Fruit fly (Drosophila melanogaster) whole organism, embryonic: ENCODE measurements around the gene Jhbp16.
A peak's percentile ranks its signal among the peaks of the same experiment; 100 is the strongest.

ENCODE experiments used
- Adf1 ChIP-seq: fragments of 200-800 bp; sonication (Bioruptor generic); IDR thresholded peaks from 2 replicates; pipeline ENCODE4 v1.3.6; 2022; ENCODE audit warnings: missing biosample characterization, missing genetic modification characterization
- CG10209 ChIP-seq: fragments of 200-800 bp; sonication (Bioruptor generic); optimal IDR thresholded peaks from 3 replicates; lab custom pipeline; 2017; ENCODE audit warnings: missing biosample characterization, mild to moderate bottlenecking, missing genetic modification characterization, missing genetic modification reagents
- CG10654 ChIP-seq: fragments of 200-800 bp; sonication (Bioruptor generic); optimal IDR thresholded peaks from 2 replicates; lab custom pipeline; 2016; ENCODE audit warnings: missing biosample characterization, missing genetic modification characterization
- CG12659 ChIP-seq: fragments of 200-800 bp; sonication (Bioruptor generic); optimal IDR thresholded peaks from 3 replicates; lab custom pipeline; 2017; ENCODE audit warnings: mild to moderate bottlenecking, missing biosample characterization, missing genetic modification reagents, missing genetic modification characterization
- CG13123 ChIP-seq: fragments of 200-800 bp; sonication (Bioruptor generic); optimal IDR thresholded peaks from 2 replicates; lab custom pipeline; 2016; ENCODE audit warnings: missing biosample characterization, missing genetic modification characterization
- CG13624 ChIP-seq: fragments of 200-800 bp; sonication (Bioruptor generic); optimal IDR thresholded peaks from 2 replicates; lab custom pipeline; 2016; ENCODE audit warnings: missing biosample characterization, missing genetic modification characterization
- CG15514 ChIP-seq: fragments of 200-800 bp; sonication (Bioruptor generic); optimal IDR thresholded peaks from 3 replicates; lab custom pipeline; 2017; ENCODE audit warnings: missing biosample characterization, missing genetic modification characterization, mild to moderate bottlenecking, moderate library complexity, missing genetic modification reagents
- CG15601 ChIP-seq: fragments of 200-800 bp; sonication (Bioruptor generic); optimal IDR thresholded peaks from 3 replicates; lab custom pipeline; 2019; ENCODE audit warnings: missing biosample characterization, mild to moderate bottlenecking, missing genetic modification characterization, moderate library complexity
- CG1647 ChIP-seq: fragments of 200-800 bp; sonication (Bioruptor generic); optimal IDR thresholded peaks from 3 replicates; lab custom pipeline; 2016; ENCODE audit warnings: missing biosample characterization, missing genetic modification characterization
- CG17385 ChIP-seq: fragments of 200-800 bp; sonication (Bioruptor generic); optimal IDR thresholded peaks from 3 replicates; lab custom pipeline; 2018; ENCODE audit warnings: missing biosample characterization, mild to moderate bottlenecking, missing genetic modification characterization
- CG1792 ChIP-seq: fragments of 200-800 bp; sonication (Bioruptor generic); optimal IDR thresholded peaks from 2 replicates; lab custom pipeline; 2016; ENCODE audit warnings: missing biosample characterization, missing genetic modification characterization
- CG3163 ChIP-seq: fragments of 200-800 bp; sonication (Bioruptor generic); optimal IDR thresholded peaks from 3 replicates; lab custom pipeline; 2016; ENCODE audit warnings: missing biosample characterization, missing genetic modification characterization
- CG3281 ChIP-seq: fragments of 200-800 bp; sonication (Bioruptor generic); optimal IDR thresholded peaks from 3 replicates; lab custom pipeline; 2017; ENCODE audit warnings: missing biosample characterization, mild to moderate bottlenecking, missing genetic modification characterization
- CG3995 ChIP-seq: fragments of 200-800 bp; sonication (Bioruptor generic); optimal IDR thresholded peaks from 3 replicates; lab custom pipeline; 2016; ENCODE audit warnings: missing biosample characterization, missing genetic modification characterization
- CG6854 ChIP-seq: fragments of 200-800 bp; sonication (Bioruptor generic); optimal IDR thresholded peaks from 3 replicates; lab custom pipeline; 2017; ENCODE audit warnings: missing biosample characterization, mild to moderate bottlenecking, missing genetic modification characterization
- CG7928 ChIP-seq: fragments of 200-800 bp; sonication (Bioruptor generic); optimal IDR thresholded peaks from 2 replicates; lab custom pipeline; 2017; ENCODE audit warnings: missing biosample characterization, mild to moderate bottlenecking, missing genetic modification characterization
- CG8281 ChIP-seq: fragments of 200-800 bp; sonication (Bioruptor generic); optimal IDR thresholded peaks from 2 replicates; lab custom pipeline; 2018; ENCODE audit warnings: missing biosample characterization, mild to moderate bottlenecking, missing genetic modification characterization, moderate library complexity
- CG8944 ChIP-seq: fragments of 200-800 bp; sonication (Bioruptor generic); optimal IDR thresholded peaks from 3 replicates; lab custom pipeline; 2016; ENCODE audit warnings: missing biosample characterization, missing genetic modification characterization
- CG9437 ChIP-seq: fragments of 200-800 bp; sonication (Bioruptor generic); optimal IDR thresholded peaks from 2 replicates; lab custom pipeline; 2018; ENCODE audit warnings: missing biosample characterization, mild to moderate bottlenecking, missing genetic modification characterization
- CG9727 ChIP-seq: fragments of 200-800 bp; sonication (Bioruptor generic); optimal IDR thresholded peaks from 3 replicates; lab custom pipeline; 2017; ENCODE audit warnings: missing biosample characterization, mild to moderate bottlenecking, missing genetic modification characterization
- D19A ChIP-seq: fragments of 200-800 bp; optimal IDR thresholded peaks from 3 replicates; lab custom pipeline; 2019; ENCODE audit warnings: missing biosample characterization, mild to moderate bottlenecking, missing genetic modification characterization, moderate library complexity
- Eip74EF ChIP-seq, 2 experiments: fragments of 200-800 bp in 1 of 2; fragments of >200 bp in 1 of 2; sonication (Bioruptor generic) in 1 of 2; optimal IDR thresholded peaks; 2 replicates each; lab custom pipeline; 2017 to 2019; ENCODE audit warnings: missing biosample characterization in 2 of 2, missing genetic modification characterization in 2 of 2, mild to moderate bottlenecking in 1 of 2, moderate library complexity in 1 of 2
- Ets65A ChIP-seq: fragments of 200-800 bp; sonication (Bioruptor generic); peaks from one replicate; lab custom pipeline; 2016; ENCODE audit warnings: missing biosample characterization, missing genetic modification characterization
- HmgZ ChIP-seq: fragments of 200-800 bp; sonication (Bioruptor generic); optimal IDR thresholded peaks from 2 replicates; lab custom pipeline; 2018; ENCODE audit warnings: missing biosample characterization, mild to moderate bottlenecking, missing genetic modification characterization
- Hmr ChIP-seq: fragments of 200-800 bp; sonication (Bioruptor generic); optimal IDR thresholded peaks from 3 replicates; lab custom pipeline; 2017; ENCODE audit warnings: mild to moderate bottlenecking, missing biosample characterization, missing genetic modification reagents, missing genetic modification characterization
- Hmx ChIP-seq: fragments of 200-800 bp; sonication (Bioruptor generic); optimal IDR thresholded peaks from 2 replicates; lab custom pipeline; 2016; ENCODE audit warnings: missing biosample characterization, missing genetic modification characterization
- Mrtf ChIP-seq: fragments of 200-800 bp; sonication (Bioruptor generic); IDR thresholded peaks from 3 replicates; pipeline ENCODE4 v1.3.6; 2022; ENCODE audit warnings: missing biosample characterization, missing genetic modification characterization
- NK7.1 ChIP-seq: fragments of 200-800 bp; sonication (Bioruptor generic); optimal IDR thresholded peaks from 3 replicates; lab custom pipeline; 2016; ENCODE audit warnings: missing biosample characterization, missing genetic modification characterization
- Sox102F ChIP-seq: fragments of 200-800 bp; sonication (Bioruptor generic); optimal IDR thresholded peaks from 2 replicates; lab custom pipeline; 2018; ENCODE audit warnings: missing biosample characterization, mild to moderate bottlenecking, missing genetic modification characterization, moderate library complexity
- YL-1 ChIP-seq: fragments of 200-800 bp; sonication (Bioruptor generic); optimal IDR thresholded peaks from 3 replicates; lab custom pipeline; 2017; ENCODE audit warnings: missing biosample characterization, mild to moderate bottlenecking, missing genetic modification characterization
- bigmax ChIP-seq: fragments of 200-800 bp; sonication (Bioruptor generic); optimal IDR thresholded peaks from 2 replicates; lab custom pipeline; 2018; ENCODE audit warnings: missing biosample characterization, mild to moderate bottlenecking, missing genetic modification characterization
- br ChIP-seq: fragments of >200 bp; optimal IDR thresholded peaks from 2 replicates; lab custom pipeline; 2017
- cg ChIP-seq: fragments of 200-800 bp; sonication (Bioruptor generic); optimal IDR thresholded peaks from 3 replicates; lab custom pipeline; 2019; ENCODE audit warnings: missing biosample characterization, mild to moderate bottlenecking, missing genetic modification characterization, moderate library complexity
- emc ChIP-seq: fragments of 200-800 bp; sonication (Bioruptor generic); optimal IDR thresholded peaks from 2 replicates; lab custom pipeline; 2016; ENCODE audit warnings: missing biosample characterization, missing genetic modification characterization
- eve ChIP-seq, 2 experiments: fragments of >200 bp; optimal IDR thresholded peaks; 2 replicates each; lab custom pipeline; 2017; ENCODE audit warnings: missing biosample characterization in 2 of 2, missing genetic modification characterization in 2 of 2
- fd64A ChIP-seq: fragments of 200-800 bp; sonication (Bioruptor generic); optimal IDR thresholded peaks from 3 replicates; lab custom pipeline; 2018; ENCODE audit warnings: missing biosample characterization, mild to moderate bottlenecking, missing genetic modification characterization
- grau ChIP-seq: fragments of 200-800 bp; optimal IDR thresholded peaks from 3 replicates; lab custom pipeline; 2019; ENCODE audit warnings: missing biosample characterization, mild to moderate bottlenecking, missing genetic modification characterization, moderate library complexity
- grn ChIP-seq: fragments of 200-800 bp; sonication (Bioruptor generic); optimal IDR thresholded peaks from 3 replicates; lab custom pipeline; 2017; ENCODE audit warnings: missing biosample characterization, missing genetic modification characterization
- lab ChIP-seq: fragments of 200-800 bp; sonication (Bioruptor generic); optimal IDR thresholded peaks from 3 replicates; lab custom pipeline; 2017; ENCODE audit warnings: missing biosample characterization, missing genetic modification characterization, mild to moderate bottlenecking, moderate library complexity, missing genetic modification reagents
- nerfin-2 ChIP-seq: fragments of 200-800 bp; sonication (Bioruptor generic); IDR thresholded peaks from 2 replicates; pipeline ENCODE4 v1.3.6; 2022; ENCODE audit warnings: missing biosample characterization, missing genetic modification characterization; ENCODE audit not compliant: partially characterized antibody
- nom ChIP-seq: fragments of 200-800 bp; sonication (Bioruptor generic); optimal IDR thresholded peaks from 2 replicates; lab custom pipeline; 2017; ENCODE audit warnings: missing biosample characterization, missing genetic modification characterization, mild to moderate bottlenecking, moderate library complexity, missing genetic modification reagents
- onecut ChIP-seq: fragments of 200-800 bp; sonication (Bioruptor generic); IDR thresholded peaks from 2 replicates; pipeline ENCODE4 v1.3.6; 2022; ENCODE audit warnings: missing biosample characterization, missing genetic modification characterization
- org-1 ChIP-seq: fragments of 200-800 bp; sonication (Bioruptor generic); optimal IDR thresholded peaks from 2 replicates; lab custom pipeline; 2017; ENCODE audit warnings: missing biosample characterization, missing genetic modification characterization
- pzg ChIP-seq: fragments of 200-800 bp; sonication (Bioruptor generic); optimal IDR thresholded peaks from 3 replicates; lab custom pipeline; 2018; ENCODE audit warnings: missing biosample characterization, mild to moderate bottlenecking, missing genetic modification characterization, moderate library complexity
- sens ChIP-seq: fragments of 200-800 bp; sonication (Bioruptor generic); peaks from one replicate; lab custom pipeline; 2016; ENCODE audit warnings: missing biosample characterization, missing genetic modification characterization
- sug ChIP-seq: fragments of 200-800 bp; optimal IDR thresholded peaks from 2 replicates; lab custom pipeline; 2019; ENCODE audit warnings: missing biosample characterization, mild to moderate bottlenecking, missing genetic modification characterization, moderate library complexity
- tll ChIP-seq, 2 experiments: fragments of 200-800 bp in 1 of 2; fragments of >200 bp in 1 of 2; sonication (Bioruptor generic) in 1 of 2; optimal IDR thresholded peaks; 2 replicates each; lab custom pipeline; 2017 to 2019; ENCODE audit warnings: missing biosample characterization in 2 of 2, missing genetic modification characterization in 2 of 2, mild to moderate bottlenecking in 1 of 2, moderate library complexity in 1 of 2

Gene Jhbp16

dm6 chr3R:21630979-21631499 is 33.1 kb upstream of the Jhbp16 start:
- TF ChIP-seq onecut, result no peak
- TF ChIP-seq emc (GFP tag; lab: Kevin White, UChicago), result no peak
- no peak for TF ChIP-seq CG1647
- no peak for TF ChIP-seq CG13123 (GFP tag; lab: Kevin White, UChicago)
- no peak for TF ChIP-seq HmgZ (tag; lab: Kevin White, UChicago)
- TF ChIP-seq CG1792 (GFP tag; lab: Kevin White, UChicago), result no peak

- TF ChIP-seq CG3995 (GFP tag; lab: Kevin White, UChicago) (peak; percentile 20), grn (GFP tag; lab: Kevin White, UChicago) (peak; percentile 0), sug (tag; lab: Kevin White, UChicago) (peak; percentile 59), eve (GFP tag; optimal IDR thresholded peaks at IDR 0.05; lab: Kevin White, UChicago) (peak in 1 of 2 experiments; percentile 64), pzg (GFP tag; lab: Kevin White, UChicago) (no peak), cg (peak; percentile 22), lab (GFP tag; lab: Kevin White, UChicago) (peak; percentile 39), CG10654 (GFP tag; lab: Kevin White, UChicago) (no peak), sens (GFP tag; lab: Kevin White, UChicago) (peak; percentile 3), YL-1 (peak; percentile 8), fd64A (no peak), CG17385 (GFP tag; lab: Kevin White, UChicago) (peak; percentile 88), Eip74EF (GFP tag; optimal IDR thresholded peaks at IDR 0.05; lab: Kevin White, UChicago) (no peak), CG8281 (tag; lab: Kevin White, UChicago) (peak; percentile 99), bigmax (GFP tag; lab: Kevin White, UChicago) (peak; percentile 15), NK7.1 (no peak), Hmr (peak; percentile 2)
These were observed 32.3 kb upstream of the Jhbp16 start for dm6 chr3R:21631757-21632473.

- TF ChIP-seq CG13624 (GFP tag; lab: Kevin White, UChicago) (peak; percentile 15), CG15601 (tag; lab: Kevin White, UChicago) (no peak), CG1792 (GFP tag; lab: Kevin White, UChicago) (no peak), CG12659 (GFP tag; lab: Kevin White, UChicago) (peak; percentile 12), Adf1 (no peak), CG15514 (GFP tag; lab: Kevin White, UChicago) (peak; percentile 7), nerfin-2 (GFP tag; lab: Robert Waterston, UW) (no peak), CG3163 (GFP tag; lab: Kevin White, UChicago) (peak; percentile 49), tll (GFP tag; optimal IDR thresholded peaks at IDR 0.05; lab: Kevin White, UChicago) (no peak), D19A (tag; lab: Kevin White, UChicago) (peak; percentile 44), nom (GFP tag; lab: Kevin White, UChicago) (peak; percentile 22), grau (no peak), CG10209 (GFP tag; lab: Kevin White, UChicago) (no peak), br (lab: Kevin White, UChicago) (no peak), org-1 (no peak), Sox102F (GFP tag; lab: Kevin White, UChicago) (no peak), CG8944 (GFP tag; lab: Kevin White, UChicago) (no peak), CG7928 (GFP tag; lab: Kevin White, UChicago) (no peak), Mrtf (no peak), Hmx (no peak), CG3281 (GFP tag; lab: Kevin White, UChicago) (peak; percentile 16), CG9727 (GFP tag; lab: Kevin White, UChicago) (no peak), CG6854 (GFP tag; lab: Kevin White, UChicago) (peak; percentile 12), CG9437 (GFP tag; lab: Kevin White, UChicago) (peak; percentile 99), Ets65A (GFP tag; lab: Kevin White, UChicago) (no peak)
These were observed 31.6 kb upstream of the Jhbp16 start for dm6 chr3R:21632582-21632929.
